Fruit fly (Drosophila melanogaster) whole organism: ENCODE results near the gene Polr2G.

ENCODE experiments used
- CG8478 ChIP-seq: fragments of >200 bp; optimal IDR thresholded peaks from 2 replicates; lab custom pipeline; 2018; ENCODE audit warnings: inconsistent platforms
- usp ChIP-seq: fragments of >200 bp; optimal IDR thresholded peaks from 2 replicates; lab custom pipeline; 2017; ENCODE audit warnings: missing biosample characterization, missing genetic modification characterization, mixed read lengths

dm6 chr3R:15268426-15268825, 45.4 kb upstream of the Polr2G start, which contains the start of the genes CG14864 and Zip88E:
- TF ChIP-seq CG8478 (lab: Kevin White, UChicago) (no peak), usp (no peak)
